Fruit fly (Drosophila melanogaster) whole organism, embryonic: ENCODE results near the gene ND-24.

Experiments
- B-H2 ChIP-seq: fragments of 200-800 bp; sonication (Bioruptor generic); optimal IDR thresholded peaks from 2 replicates; lab custom pipeline; 2018; ENCODE audit warnings: missing biosample characterization, mild to moderate bottlenecking, missing genetic modification characterization
- CG1024 ChIP-seq: fragments of 200-800 bp; sonication (Bioruptor generic); IDR thresholded peaks from 2 replicates; pipeline ENCODE4 v1.3.6; 2022; ENCODE audit warnings: missing biosample characterization, missing genetic modification characterization
- CG12155 ChIP-seq: fragments of 200-800 bp; sonication (Bioruptor generic); optimal IDR thresholded peaks from 3 replicates; lab custom pipeline; 2016; ENCODE audit warnings: missing biosample characterization, missing genetic modification characterization
- CG12391 ChIP-seq: fragments of 200-800 bp; sonication (Bioruptor generic); optimal IDR thresholded peaks from 3 replicates; lab custom pipeline; 2018; ENCODE audit warnings: missing biosample characterization, mild to moderate bottlenecking, missing genetic modification characterization, moderate library complexity
- CG13123 ChIP-seq: fragments of 200-800 bp; sonication (Bioruptor generic); optimal IDR thresholded peaks from 2 replicates; lab custom pipeline; 2016; ENCODE audit warnings: missing biosample characterization, missing genetic modification characterization
- CG16813 ChIP-seq: fragments of 200-800 bp; sonication (Bioruptor generic); IDR thresholded peaks from 3 replicates; pipeline ENCODE4 v1.3.6; 2022; ENCODE audit warnings: missing biosample characterization, missing genetic modification characterization; ENCODE audit not compliant: partially characterized antibody
- CG30431 ChIP-seq: fragments of 200-800 bp; sonication (Bioruptor generic); optimal IDR thresholded peaks from 2 replicates; lab custom pipeline; 2017; ENCODE audit warnings: missing biosample characterization, missing genetic modification characterization
- CG5953 ChIP-seq: fragments of 200-800 bp; sonication (Bioruptor generic); IDR thresholded peaks from 2 replicates; pipeline ENCODE4 v1.3.6; 2022; ENCODE audit warnings: missing biosample characterization, missing genetic modification characterization
- CG7786 ChIP-seq: fragments of 200-800 bp; sonication (Bioruptor generic); optimal IDR thresholded peaks from 2 replicates; lab custom pipeline; 2016; ENCODE audit warnings: missing biosample characterization, missing genetic modification characterization
- CG8924 ChIP-seq: fragments of 200-800 bp; optimal IDR thresholded peaks from 3 replicates; lab custom pipeline; 2019; ENCODE audit warnings: missing biosample characterization, mild to moderate bottlenecking, missing genetic modification characterization, moderate library complexity
- CG9797 ChIP-seq: fragments of 200-800 bp; sonication (Bioruptor generic); optimal IDR thresholded peaks from 3 replicates; lab custom pipeline; 2018; ENCODE audit warnings: missing biosample characterization, mild to moderate bottlenecking, missing genetic modification characterization
- CkIIα-i1 ChIP-seq: fragments of 200-800 bp; sonication (Bioruptor generic); IDR thresholded peaks from 2 replicates; pipeline ENCODE4 v1.3.6; 2022; ENCODE audit warnings: missing biosample characterization, missing genetic modification characterization
- D19A ChIP-seq: fragments of 200-800 bp; optimal IDR thresholded peaks from 3 replicates; lab custom pipeline; 2019; ENCODE audit warnings: missing biosample characterization, mild to moderate bottlenecking, missing genetic modification characterization, moderate library complexity
- Dll ChIP-seq: fragments of 200-800 bp; sonication (Bioruptor generic); IDR thresholded peaks from 4 replicates; pipeline ENCODE4 v1.3.6; 2022; ENCODE audit warnings: missing biosample characterization, missing genetic modification characterization; ENCODE audit not compliant: partially characterized antibody
- Eip74EF ChIP-seq, 2 experiments: fragments of 200-800 bp in 1 of 2; fragments of >200 bp in 1 of 2; sonication (Bioruptor generic) in 1 of 2; optimal IDR thresholded peaks; 2 replicates each; lab custom pipeline; 2017 to 2019; ENCODE audit warnings: missing biosample characterization in 2 of 2, missing genetic modification characterization in 2 of 2, mild to moderate bottlenecking in 1 of 2, moderate library complexity in 1 of 2
- Fer2 ChIP-seq: fragments of 200-800 bp; sonication (Bioruptor generic); optimal IDR thresholded peaks from 2 replicates; lab custom pipeline; 2018; ENCODE audit warnings: missing biosample characterization, mild to moderate bottlenecking, missing genetic modification characterization, moderate library complexity
- HmgZ ChIP-seq: fragments of 200-800 bp; sonication (Bioruptor generic); optimal IDR thresholded peaks from 2 replicates; lab custom pipeline; 2018; ENCODE audit warnings: missing biosample characterization, mild to moderate bottlenecking, missing genetic modification characterization
- Hmr ChIP-seq: fragments of 200-800 bp; sonication (Bioruptor generic); optimal IDR thresholded peaks from 3 replicates; lab custom pipeline; 2017; ENCODE audit warnings: mild to moderate bottlenecking, missing biosample characterization, missing genetic modification reagents, missing genetic modification characterization
- Hr51 ChIP-seq, 2 experiments: fragments of 200-800 bp; sonication (Bioruptor generic); optimal IDR thresholded peaks; 2 replicates in 1 of 2; 3 replicates in 1 of 2; lab custom pipeline; 2016 to 2018; ENCODE audit warnings: missing biosample characterization in 2 of 2, missing genetic modification characterization in 2 of 2, mild to moderate bottlenecking in 1 of 2, moderate library complexity in 1 of 2
- MBD-R2 ChIP-seq: fragments of 200-800 bp; sonication (Bioruptor generic); IDR thresholded peaks from 2 replicates; pipeline ENCODE4 v1.3.6; 2022; ENCODE audit warnings: missing biosample characterization, missing genetic modification characterization
- Nf-YC ChIP-seq: fragments of 200-800 bp; optimal IDR thresholded peaks from 3 replicates; lab custom pipeline; 2019; ENCODE audit warnings: missing biosample characterization, mild to moderate bottlenecking, missing genetic modification characterization, moderate library complexity
- Taf1 ChIP-seq: fragments of 200-800 bp; sonication (Bioruptor generic); IDR thresholded peaks from 2 replicates; pipeline ENCODE4 v1.3.6; 2022; ENCODE audit warnings: missing biosample characterization, missing genetic modification characterization
- cg ChIP-seq: fragments of 200-800 bp; sonication (Bioruptor generic); optimal IDR thresholded peaks from 3 replicates; lab custom pipeline; 2019; ENCODE audit warnings: missing biosample characterization, mild to moderate bottlenecking, missing genetic modification characterization, moderate library complexity
- chinmo ChIP-seq: fragments of 200-800 bp; sonication (Bioruptor generic); IDR thresholded peaks from 4 replicates; pipeline ENCODE4 v1.3.6; 2022; ENCODE audit warnings: missing biosample characterization, missing genetic modification characterization; ENCODE audit not compliant: partially characterized antibody
- crol ChIP-seq: fragments of 200-800 bp; sonication (Bioruptor generic); IDR thresholded peaks from 2 replicates; pipeline ENCODE4 v1.3.6; 2022; ENCODE audit warnings: missing biosample characterization, missing genetic modification characterization
- dysf ChIP-seq: fragments of 200-800 bp; sonication (Bioruptor generic); IDR thresholded peaks from 3 replicates; pipeline ENCODE4 v1.3.6; 2022; ENCODE audit warnings: missing biosample characterization, missing genetic modification characterization
- fd96Cb ChIP-seq: fragments of 200-800 bp; sonication (Bioruptor generic); optimal IDR thresholded peaks from 2 replicates; lab custom pipeline; 2018; ENCODE audit warnings: missing biosample characterization, mild to moderate bottlenecking, missing genetic modification characterization, moderate library complexity
- gt ChIP-seq: fragments of 200-800 bp; sonication (Bioruptor generic); IDR thresholded peaks from 2 replicates; pipeline ENCODE4 v1.3.6; 2022; ENCODE audit warnings: missing biosample characterization, missing genetic modification characterization
- kay ChIP-seq: fragments of 200-800 bp; sonication (Bioruptor generic); optimal IDR thresholded peaks from 2 replicates; lab custom pipeline; 2016; ENCODE audit warnings: missing biosample characterization, missing genetic modification characterization
- lab ChIP-seq: fragments of 200-800 bp; sonication (Bioruptor generic); optimal IDR thresholded peaks from 3 replicates; lab custom pipeline; 2017; ENCODE audit warnings: missing biosample characterization, missing genetic modification characterization, mild to moderate bottlenecking, moderate library complexity, missing genetic modification reagents
- lilli ChIP-seq: fragments of 200-800 bp; sonication (Bioruptor generic); optimal IDR thresholded peaks from 3 replicates; lab custom pipeline; 2016; ENCODE audit warnings: missing biosample characterization, missing genetic modification characterization
- lov ChIP-seq, 2 experiments: fragments of 200-800 bp in 1 of 2; fragments of >200 bp in 1 of 2; sonication (Bioruptor generic) in 1 of 2; IDR thresholded peaks in 1 of 2; optimal IDR thresholded peaks in 1 of 2; 2 replicates in 1 of 2; 3 replicates in 1 of 2; pipeline versions ENCODE4 v1.3.6 to Lab custom; 2017 to 2022; ENCODE audit warnings: missing biosample characterization in 1 of 2, missing genetic modification characterization in 1 of 2
- maf-S ChIP-seq: fragments of 200-800 bp; sonication (Bioruptor generic); optimal IDR thresholded peaks from 2 replicates; lab custom pipeline; 2016; ENCODE audit warnings: missing biosample characterization, missing genetic modification characterization
- nerfin-2 ChIP-seq: fragments of 200-800 bp; sonication (Bioruptor generic); IDR thresholded peaks from 2 replicates; pipeline ENCODE4 v1.3.6; 2022; ENCODE audit warnings: missing biosample characterization, missing genetic modification characterization; ENCODE audit not compliant: partially characterized antibody
- nom ChIP-seq: fragments of 200-800 bp; sonication (Bioruptor generic); optimal IDR thresholded peaks from 2 replicates; lab custom pipeline; 2017; ENCODE audit warnings: missing biosample characterization, missing genetic modification characterization, mild to moderate bottlenecking, moderate library complexity, missing genetic modification reagents
- row ChIP-seq: fragments of 200-800 bp; sonication (Bioruptor generic); IDR thresholded peaks from 3 replicates; pipeline ENCODE4 v1.3.6; 2022; ENCODE audit warnings: missing biosample characterization, missing genetic modification characterization
- sr ChIP-seq: fragments of 200-800 bp; sonication (Bioruptor generic); IDR thresholded peaks from 3 replicates; pipeline ENCODE4 v1.3.6; 2022; ENCODE audit warnings: missing biosample characterization, missing genetic modification characterization
- toy ChIP-seq: fragments of 200-800 bp; sonication (Bioruptor generic); IDR thresholded peaks from 2 replicates; pipeline ENCODE4 v1.3.6; 2022; ENCODE audit warnings: missing biosample characterization, missing genetic modification characterization
- tx ChIP-seq: fragments of 200-800 bp; sonication (Bioruptor generic); optimal IDR thresholded peaks from 2 replicates; lab custom pipeline; 2016; ENCODE audit warnings: missing biosample characterization, missing genetic modification characterization
- vnd ChIP-seq: fragments of 200-800 bp; sonication (Bioruptor generic); IDR thresholded peaks from 3 replicates; pipeline ENCODE4 v1.3.6; 2022; ENCODE audit warnings: missing biosample characterization, missing genetic modification characterization; ENCODE audit not compliant: partially characterized antibody
- wor ChIP-seq: fragments of 200-800 bp; sonication (Bioruptor generic); IDR thresholded peaks from 2 replicates; pipeline ENCODE4 v1.3.6; 2022; ENCODE audit warnings: missing biosample characterization, missing genetic modification characterization
- z ChIP-seq: fragments of 200-800 bp; sonication (Bioruptor generic); IDR thresholded peaks from 3 replicates; pipeline ENCODE4 v1.3.6; 2022; ENCODE audit warnings: missing biosample characterization, missing genetic modification characterization

ND-24 gene

dm6 chrX:17636001-17636400 lies 4.1 kb downstream of the ND-24 start, which contains the start of the genes CG8289 and CG5800 (continued):
- TF ChIP-seq nerfin-2 (GFP tag; lab: Robert Waterston, UW) (0 out of 2 replicates have a peak, but pooled peaks have one; percentile 13), dysf (GFP tag; lab: Robert Waterston, UW) (no peak), CG13123 (no peak), Taf1 (GFP tag; lab: Robert Waterston, UW) (no peak), kay (GFP tag; lab: Kevin White, UChicago) (no peak), vnd (GFP tag; lab: Robert Waterston, UW) (peak; percentile 54), HmgZ (tag; lab: Kevin White, UChicago) (peak; percentile 25), Eip74EF (GFP tag; optimal IDR thresholded peaks at IDR 0.05; lab: Kevin White, UChicago) (no peak), Hmr (GFP tag; lab: Kevin White, UChicago) (no peak), CG16813 (GFP tag; lab: Robert Waterston, UW) (peak; percentile 56), CG12155 (GFP tag; lab: Kevin White, UChicago) (peak; percentile 15), CG1024 (GFP tag; lab: Robert Waterston, UW) (no peak), lov (optimal IDR thresholded peaks at IDR 0.05; lab: Kevin White, UChicago) (no peak), lov (GFP tag; IDR thresholded peaks at IDR 0.05; lab: Robert Waterston, UW) (no peak), chinmo (GFP tag; lab: Robert Waterston, UW) (no peak), CG8924 (tag; lab: Kevin White, UChicago) (no peak), cg (GFP tag; lab: Kevin White, UChicago) (no peak), sr (GFP tag; lab: Robert Waterston, UW) (no peak), toy (GFP tag; lab: Robert Waterston, UW) (no peak), CG9797 (GFP tag; lab: Kevin White, UChicago) (peak; percentile 74), CkIIα-i1 (GFP tag; lab: Robert Waterston, UW) (no peak), fd96Cb (tag; lab: Kevin White, UChicago) (no peak), CG7786 (GFP tag; lab: Kevin White, UChicago) (no peak), maf-S (GFP tag; lab: Kevin White, UChicago) (no peak), gt (GFP tag; lab: Robert Waterston, UW) (no peak), MBD-R2 (GFP tag; lab: Robert Waterston, UW) (peak; percentile 64), CG5953 (GFP tag; lab: Robert Waterston, UW) (no peak), CG12391 (tag; lab: Kevin White, UChicago) (peak; percentile 71), Nf-YC (tag; lab: Kevin White, UChicago) (no peak), tx (no peak), lilli (GFP tag; lab: Kevin White, UChicago) (no peak), nom (GFP tag; lab: Kevin White, UChicago) (no peak), wor (GFP tag; lab: Robert Waterston, UW) (no peak), B-H2 (GFP tag; lab: Kevin White, UChicago) (peak; percentile 28), row (GFP tag; lab: Robert Waterston, UW) (peak; percentile 68), Hr51 (GFP tag; optimal IDR thresholded peaks at IDR 0.05; lab: Kevin White, UChicago) (no peak), Fer2 (tag; lab: Kevin White, UChicago) (no peak), Dll (GFP tag; lab: Robert Waterston, UW) (peak; percentile 80), lab (GFP tag; lab: Kevin White, UChicago) (no peak)

- 0 out of 3 replicates have a peak, but pooled peaks have one; percentile 29 for TF ChIP-seq sr (GFP tag; lab: Robert Waterston, UW)
- TF ChIP-seq CG30431 (GFP tag; lab: Kevin White, UChicago), result no peak
- TF ChIP-seq D19A, result no peak
- TF ChIP-seq crol (GFP tag; lab: Robert Waterston, UW), result peak; percentile 94
- peak; percentile 65; the same call in 2 of the 3 replicates for TF ChIP-seq z (GFP tag; lab: Robert Waterston, UW)
- TF ChIP-seq, all 482 proteins: peak for 3
Observed at dm6 chrX:17640837-17641236, 8.9 kb downstream of the ND-24 start.
